Fruit fly (Drosophila melanogaster) whole organism, embryonic: ENCODE results near the gene corolla.

Source experiments
- Ada2b ChIP-seq: fragments of 200-800 bp; sonication (Bioruptor generic); IDR thresholded peaks from 2 replicates; pipeline ENCODE4 v1.3.6; 2022; ENCODE audit warnings: missing biosample characterization, missing genetic modification characterization
- Bdp1 ChIP-seq: fragments of 200-800 bp; sonication (Bioruptor generic); optimal IDR thresholded peaks from 3 replicates; lab custom pipeline; 2016; ENCODE audit warnings: missing biosample characterization, missing genetic modification characterization
- C15 ChIP-seq: fragments of 200-800 bp; sonication (Bioruptor generic); IDR thresholded peaks from 3 replicates; pipeline ENCODE4 v1.3.6; 2022; ENCODE audit warnings: missing biosample characterization, missing genetic modification characterization
- CG10147 ChIP-seq: fragments of 200-800 bp; sonication (Bioruptor generic); optimal IDR thresholded peaks from 2 replicates; lab custom pipeline; 2019; ENCODE audit warnings: missing biosample characterization, mild to moderate bottlenecking, missing genetic modification characterization, moderate library complexity
- CG1024 ChIP-seq: fragments of 200-800 bp; sonication (Bioruptor generic); IDR thresholded peaks from 2 replicates; pipeline ENCODE4 v1.3.6; 2022; ENCODE audit warnings: missing biosample characterization, missing genetic modification characterization
- CG11695 ChIP-seq: fragments of 200-800 bp; sonication (Bioruptor generic); IDR thresholded peaks from 3 replicates; pipeline ENCODE4 v1.3.6; 2022; ENCODE audit warnings: missing biosample characterization, missing genetic modification characterization
- CG11696 ChIP-seq: fragments of 200-800 bp; sonication (Bioruptor generic); IDR thresholded peaks from 2 replicates; pipeline ENCODE4 v1.3.6; 2022; ENCODE audit warnings: missing biosample characterization, missing genetic modification characterization
- CG12236 ChIP-seq: fragments of 200-800 bp; sonication (Bioruptor generic); optimal IDR thresholded peaks from 2 replicates; lab custom pipeline; 2016; ENCODE audit warnings: missing biosample characterization, missing genetic modification characterization
- CG13424 ChIP-seq: fragments of 200-800 bp; sonication (Bioruptor generic); optimal IDR thresholded peaks from 2 replicates; lab custom pipeline; 2019; ENCODE audit warnings: missing biosample characterization, mild to moderate bottlenecking, missing genetic modification characterization, moderate library complexity
- CG13775 ChIP-seq: fragments of 200-800 bp; sonication (Bioruptor generic); optimal IDR thresholded peaks from 3 replicates; lab custom pipeline; 2017; ENCODE audit warnings: missing biosample characterization, mild to moderate bottlenecking, missing genetic modification characterization
- CG15696 ChIP-seq: fragments of 200-800 bp; sonication (Bioruptor generic); optimal IDR thresholded peaks from 2 replicates; lab custom pipeline; 2019; ENCODE audit warnings: missing biosample characterization, mild to moderate bottlenecking, missing genetic modification characterization, moderate library complexity
- CG17186 ChIP-seq: fragments of 200-800 bp; sonication (Bioruptor generic); optimal IDR thresholded peaks from 3 replicates; lab custom pipeline; 2017; ENCODE audit warnings: missing biosample characterization, missing genetic modification reagents, missing genetic modification characterization
- CG17802 ChIP-seq: fragments of 200-800 bp; sonication (Bioruptor generic); optimal IDR thresholded peaks from 2 replicates; lab custom pipeline; 2018; ENCODE audit warnings: missing biosample characterization, mild to moderate bottlenecking, missing genetic modification characterization, moderate library complexity
- CG17912 ChIP-seq: fragments of 200-800 bp; sonication (Bioruptor generic); optimal IDR thresholded peaks from 2 replicates; lab custom pipeline; 2018; ENCODE audit warnings: missing biosample characterization, mild to moderate bottlenecking, missing genetic modification characterization
- CG2678 ChIP-seq: fragments of 200-800 bp; sonication (Bioruptor generic); optimal IDR thresholded peaks from 3 replicates; lab custom pipeline; 2019; ENCODE audit warnings: missing biosample characterization, mild to moderate bottlenecking, missing genetic modification characterization, moderate library complexity
- CG3407 ChIP-seq: fragments of 200-800 bp; sonication (Bioruptor generic); optimal IDR thresholded peaks from 2 replicates; lab custom pipeline; 2018; ENCODE audit warnings: missing biosample characterization, mild to moderate bottlenecking, missing genetic modification characterization
- CG4617 ChIP-seq: fragments of 200-800 bp; sonication (Bioruptor generic); optimal IDR thresholded peaks from 3 replicates; lab custom pipeline; 2016; ENCODE audit warnings: missing biosample characterization, missing genetic modification characterization, borderline replicate concordance
- CG6272 ChIP-seq: fragments of 200-800 bp; sonication (Bioruptor generic); IDR thresholded peaks from 2 replicates; pipeline ENCODE4 v1.3.6; 2022; ENCODE audit warnings: missing biosample characterization, missing genetic modification characterization
- CG6765 ChIP-seq: fragments of 200-800 bp; sonication (Bioruptor generic); optimal IDR thresholded peaks from 3 replicates; lab custom pipeline; 2017; ENCODE audit warnings: missing biosample characterization, mild to moderate bottlenecking, missing genetic modification characterization
- CG6791 ChIP-seq: fragments of 200-800 bp; sonication (Bioruptor generic); IDR thresholded peaks from 3 replicates; pipeline ENCODE4 v1.3.6; 2022; ENCODE audit warnings: missing biosample characterization, missing genetic modification characterization; ENCODE audit not compliant: partially characterized antibody
- CG7357 ChIP-seq: fragments of 200-800 bp; sonication (Bioruptor generic); IDR thresholded peaks from 3 replicates; pipeline ENCODE4 v1.3.6; 2022; ENCODE audit warnings: missing biosample characterization, missing genetic modification characterization
- CG7745 ChIP-seq: fragments of 200-800 bp; sonication (Bioruptor generic); optimal IDR thresholded peaks from 2 replicates; lab custom pipeline; 2018; ENCODE audit warnings: missing biosample characterization, mild to moderate bottlenecking, missing genetic modification characterization, moderate library complexity
- CG8388 ChIP-seq: fragments of 200-800 bp; sonication (Bioruptor generic); optimal IDR thresholded peaks from 2 replicates; lab custom pipeline; 2019; ENCODE audit warnings: missing biosample characterization, mild to moderate bottlenecking, missing genetic modification characterization, moderate library complexity
- CG9817 ChIP-seq: fragments of 200-800 bp; sonication (Bioruptor generic); optimal IDR thresholded peaks from 2 replicates; lab custom pipeline; 2018; ENCODE audit warnings: missing biosample characterization, mild to moderate bottlenecking, missing genetic modification characterization, moderate library complexity
- Drgx ChIP-seq: fragments of 200-800 bp; sonication (Bioruptor generic); IDR thresholded peaks from 2 replicates; pipeline ENCODE4 v1.3.6; 2022; ENCODE audit warnings: missing biosample characterization, missing genetic modification characterization
- Hr78 ChIP-seq, 2 experiments: fragments of 200-800 bp in 1 of 2; fragments of >200 bp in 1 of 2; sonication (Bioruptor generic) in 1 of 2; optimal IDR thresholded peaks; 2 replicates each; lab custom pipeline; 2017 to 2019; ENCODE audit warnings: missing biosample characterization in 2 of 2, missing genetic modification characterization in 2 of 2, mild to moderate bottlenecking in 1 of 2, moderate library complexity in 1 of 2
- Kr ChIP-seq: fragments of 200-800 bp; sonication (Bioruptor generic); optimal IDR thresholded peaks from 2 replicates; lab custom pipeline; 2017; ENCODE audit warnings: missing biosample characterization, mild to moderate bottlenecking, missing genetic modification characterization
- NfI ChIP-seq: fragments of 200-800 bp; sonication (Bioruptor generic); optimal IDR thresholded peaks from 3 replicates; lab custom pipeline; 2018; ENCODE audit warnings: missing biosample characterization, mild to moderate bottlenecking, missing genetic modification characterization, moderate library complexity
- Oaz ChIP-seq: fragments of 200-800 bp; sonication (Bioruptor generic); IDR thresholded peaks from 2 replicates; pipeline ENCODE4 v1.3.6; 2022; ENCODE audit warnings: missing biosample characterization, missing genetic modification characterization
- Spps ChIP-seq: fragments of 200-800 bp; sonication (Bioruptor generic); optimal IDR thresholded peaks from 2 replicates; lab custom pipeline; 2018; ENCODE audit warnings: missing biosample characterization, mild to moderate bottlenecking, missing genetic modification characterization
- Stat92E ChIP-seq, 3 experiments: fragments of >200 bp in 2 of 3; fragments of 200-800 bp in 1 of 3; sonication (Bioruptor generic) in 1 of 3; optimal IDR thresholded peaks; 2 replicates each; lab custom pipeline; 2017 to 2019; ENCODE audit warnings: missing biosample characterization in 3 of 3, missing genetic modification characterization in 3 of 3, mild to moderate bottlenecking in 1 of 3, moderate library complexity in 1 of 3
- Tbp ChIP-seq: fragments of >200 bp; optimal IDR thresholded peaks from 2 replicates; lab custom pipeline; 2018; ENCODE audit warnings: missing biosample characterization, missing genetic modification characterization
- al ChIP-seq: fragments of 200-800 bp; sonication (Bioruptor generic); IDR thresholded peaks from 2 replicates; pipeline ENCODE4 v1.3.6; 2022; ENCODE audit warnings: missing biosample characterization, missing genetic modification characterization
- ato ChIP-seq: fragments of 200-800 bp; sonication (Bioruptor generic); IDR thresholded peaks from 2 replicates; pipeline ENCODE4 v1.3.6; 2022; ENCODE audit warnings: missing biosample characterization, missing genetic modification characterization; ENCODE audit not compliant: partially characterized antibody
- bbx ChIP-seq: fragments of 200-800 bp; sonication (Bioruptor generic); IDR thresholded peaks from 2 replicates; pipeline ENCODE4 v1.3.6; 2022; ENCODE audit warnings: missing biosample characterization, missing genetic modification characterization; ENCODE audit not compliant: partially characterized antibody
- br ChIP-seq: fragments of >200 bp; optimal IDR thresholded peaks from 2 replicates; lab custom pipeline; 2017
- chm ChIP-seq: fragments of 200-800 bp; sonication (Bioruptor generic); IDR thresholded peaks from 2 replicates; pipeline ENCODE4 v1.3.6; 2022; ENCODE audit warnings: missing biosample characterization, missing genetic modification characterization
- ewg ChIP-seq: fragments of 200-800 bp; sonication (Bioruptor generic); optimal IDR thresholded peaks from 3 replicates; lab custom pipeline; 2017; ENCODE audit warnings: mild to moderate bottlenecking, missing biosample characterization, missing genetic modification reagents, missing genetic modification characterization
- grau ChIP-seq: fragments of 200-800 bp; optimal IDR thresholded peaks from 3 replicates; lab custom pipeline; 2019; ENCODE audit warnings: missing biosample characterization, mild to moderate bottlenecking, missing genetic modification characterization, moderate library complexity
- hth ChIP-seq: fragments of >200 bp; optimal IDR thresholded peaks from 2 replicates; lab custom pipeline; 2017; ENCODE audit warnings: inconsistent platforms
- klu ChIP-seq: fragments of 200-800 bp; sonication (Bioruptor generic); IDR thresholded peaks from 2 replicates; pipeline ENCODE4 v1.3.6; 2022; ENCODE audit warnings: missing biosample characterization, missing genetic modification characterization
- knrl ChIP-seq: fragments of 200-800 bp; sonication (Bioruptor generic); IDR thresholded peaks from 3 replicates; pipeline ENCODE4 v1.3.6; 2022; ENCODE audit warnings: missing biosample characterization, missing genetic modification characterization; ENCODE audit not compliant: partially characterized antibody
- nmo ChIP-seq: fragments of 200-800 bp; sonication (Bioruptor generic); optimal IDR thresholded peaks from 2 replicates; lab custom pipeline; 2018; ENCODE audit warnings: missing biosample characterization, mild to moderate bottlenecking, missing genetic modification characterization, moderate library complexity
- ranshi ChIP-seq: fragments of 200-800 bp; sonication (Bioruptor generic); IDR thresholded peaks from 2 replicates; pipeline ENCODE4 v1.3.6; 2022; ENCODE audit warnings: missing biosample characterization, missing genetic modification characterization
- run ChIP-seq: fragments of 200-800 bp; sonication (Bioruptor generic); optimal IDR thresholded peaks from 3 replicates; lab custom pipeline; 2018; ENCODE audit warnings: missing biosample characterization, mild to moderate bottlenecking, missing genetic modification characterization
- sens ChIP-seq: fragments of 200-800 bp; sonication (Bioruptor generic); peaks from one replicate; lab custom pipeline; 2016; ENCODE audit warnings: missing biosample characterization, missing genetic modification characterization
- sim ChIP-seq: fragments of 200-800 bp; sonication (Bioruptor generic); IDR thresholded peaks from 2 replicates; pipeline ENCODE4 v1.3.6; 2022; ENCODE audit warnings: missing biosample characterization, missing genetic modification characterization
- sqz ChIP-seq: fragments of 200-800 bp; sonication (Bioruptor generic); optimal IDR thresholded peaks from 3 replicates; lab custom pipeline; 2018; ENCODE audit warnings: missing biosample characterization, mild to moderate bottlenecking, missing genetic modification characterization
- unpg ChIP-seq: fragments of 200-800 bp; sonication (Bioruptor generic); optimal IDR thresholded peaks from 3 replicates; lab custom pipeline; 2018; ENCODE audit warnings: missing biosample characterization, mild to moderate bottlenecking, missing genetic modification characterization, moderate library complexity

Gene corolla

DNA sequence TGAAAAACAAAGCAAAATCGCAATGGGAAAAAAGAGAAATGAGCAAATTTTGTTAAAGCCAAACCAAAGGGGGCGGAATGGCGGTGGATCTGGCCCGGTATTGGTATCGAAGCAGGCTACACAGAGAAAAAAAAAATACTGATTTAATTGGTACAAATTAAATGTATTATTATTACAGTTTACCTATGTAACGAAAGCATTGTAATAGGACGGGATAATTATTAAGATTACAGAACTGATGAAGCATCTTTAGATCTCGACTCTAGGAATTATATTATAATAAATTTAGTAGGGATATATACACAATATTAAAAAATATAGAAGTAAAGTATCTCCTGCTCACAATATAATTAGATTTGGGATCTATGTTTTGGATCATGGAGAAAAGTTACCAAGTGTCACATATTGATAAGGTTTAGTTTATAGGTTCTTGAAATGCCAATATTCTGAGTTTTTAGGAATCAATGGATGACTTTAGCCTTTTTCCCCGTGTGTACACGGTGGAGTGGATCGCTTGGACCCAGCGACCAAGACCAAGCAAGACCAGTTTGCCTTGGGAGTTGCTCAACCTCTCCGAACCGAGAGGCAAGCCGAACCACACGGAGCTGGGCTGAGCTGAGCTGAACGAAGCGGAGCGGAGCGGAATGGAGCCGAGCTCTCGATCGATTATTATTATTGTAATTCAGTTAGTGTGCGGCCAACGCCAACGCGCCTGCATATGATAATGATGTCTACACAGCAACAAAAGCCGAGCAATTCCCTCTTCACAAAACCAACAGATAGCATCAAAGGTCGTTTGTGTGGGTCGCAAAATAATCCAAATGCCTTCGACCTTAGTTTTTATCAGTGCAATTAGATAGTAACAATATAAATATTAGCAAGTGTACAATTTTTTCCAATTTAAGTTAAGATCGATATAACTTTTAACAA is 48.1 kb upstream of the corolla start (continued):
- TF ChIP-seq CG13424 (tag; lab: Kevin White, UChicago) (peak; percentile 39), Tbp (GFP tag; lab: Kevin White, UChicago) (no peak), grau (tag; lab: Kevin White, UChicago) (no peak), CG17802 (tag; lab: Kevin White, UChicago) (no peak), ranshi (GFP tag; lab: Robert Waterston, UW) (no peak), run (tag; lab: Kevin White, UChicago) (no peak), Bdp1 (GFP tag; lab: Kevin White, UChicago) (no peak), CG9817 (tag; lab: Kevin White, UChicago) (no peak), Stat92E (GFP tag; optimal IDR thresholded peaks at IDR 0.05; lab: Kevin White, UChicago) (no peak), CG12236 (GFP tag; lab: Kevin White, UChicago) (no peak), ato (GFP tag; lab: Robert Waterston, UW) (no peak), CG15696 (no peak), sqz (GFP tag; lab: Kevin White, UChicago) (no peak), chm (GFP tag; lab: Robert Waterston, UW) (no peak), Spps (tag; lab: Kevin White, UChicago) (no peak), sens (peak; percentile 73), CG1024 (no peak), CG17912 (no peak), CG6272 (GFP tag; lab: Robert Waterston, UW) (no peak), CG13775 (no peak), CG11695 (GFP tag; lab: Robert Waterston, UW) (no peak), klu (GFP tag; lab: Robert Waterston, UW) (no peak), Ada2b (no peak), Oaz (no peak), CG6765 (GFP tag; lab: Kevin White, UChicago) (no peak), Kr (GFP tag; lab: Kevin White, UChicago) (no peak), CG10147 (GFP tag; lab: Kevin White, UChicago) (no peak), CG4617 (GFP tag; lab: Kevin White, UChicago) (no peak), nmo (peak; percentile 1), ewg (GFP tag; lab: Kevin White, UChicago) (no peak), CG8388 (GFP tag; lab: Kevin White, UChicago) (no peak), sim (no peak), al (no peak), C15 (GFP tag; lab: Robert Waterston, UW) (no peak), CG2678 (tag; lab: Kevin White, UChicago) (peak; percentile 29), br (no peak), CG7745 (tag; lab: Kevin White, UChicago) (no peak), CG6791 (GFP tag; lab: Robert Waterston, UW) (no peak), knrl (no peak), CG7357 (GFP tag; lab: Robert Waterston, UW) (no peak), unpg (GFP tag; lab: Kevin White, UChicago) (peak; percentile 4), bbx (GFP tag; lab: Robert Waterston, UW) (no peak), Hr78 (GFP tag; optimal IDR thresholded peaks at IDR 0.05; lab: Kevin White, UChicago) (no peak), CG3407 (GFP tag; lab: Kevin White, UChicago) (no peak), NfI (no peak), CG11696 (no peak), hth (lab: Kevin White, UChicago) (no peak), CG17186 (no peak), Drgx (peak; percentile 62)
